Worm (Caenorhabditis elegans) whole organism, L2 larva: Measurements from ENCODE around the gene F59B1.6.

Source experiments
- F13H6.1 ChIP-seq: sonication (generic microtip); optimal IDR thresholded peaks from 2 replicates; lab custom pipeline; 2016; ENCODE audit warnings: missing genetic modification characterization, missing compliant biosample characterization
- lin-11 ChIP-seq: fragments of 150-350 bp; sonication (generic microtip); optimal IDR thresholded peaks from 2 replicates; lab custom pipeline; 2014; ENCODE audit warnings: missing biosample characterization, missing genetic modification characterization, inconsistent platforms, mixed read lengths
- mab-5 ChIP-seq: fragments of 150-350 bp; optimal IDR thresholded peaks from 2 replicates; lab custom pipeline; 2014; ENCODE audit warnings: missing biosample characterization, missing genetic modification characterization
- nhr-12 ChIP-seq: fragments of 150-350 bp; optimal IDR thresholded peaks from 2 replicates; lab custom pipeline; 2014; ENCODE audit warnings: missing biosample characterization, missing genetic modification characterization

DNA sequence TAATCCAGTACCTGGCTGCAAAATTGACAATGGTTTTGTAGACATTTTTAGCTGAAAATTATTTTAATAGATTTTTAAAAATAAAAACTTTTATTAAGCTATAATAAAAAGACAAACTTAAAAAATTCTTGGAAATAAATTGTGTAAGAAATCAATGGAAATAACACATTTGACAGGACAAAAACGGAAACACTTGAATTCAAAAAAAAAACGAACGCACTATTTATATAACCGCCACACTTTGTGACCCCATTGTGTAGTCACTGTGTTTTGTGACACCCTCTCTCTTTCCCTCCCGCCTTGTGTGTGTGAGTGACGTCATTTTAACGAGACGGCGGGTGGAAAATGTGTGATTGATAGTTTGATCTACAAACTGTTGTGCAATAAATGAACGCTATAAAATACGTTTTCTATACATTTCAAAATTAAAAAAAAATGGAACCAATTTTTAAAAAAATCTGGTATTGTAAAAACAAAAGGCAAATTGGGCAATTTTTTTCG lies 12.8 kb upstream of the F59B1.6 start, which contains the start of gene F59B1.8:
- TF ChIP-seq nhr-12 (tag; lab: Kevin White, UChicago) (no peak), mab-5 (no peak), lin-11 (no peak), F13H6.1 (tag; lab: Kevin White, UChicago) (peak; percentile 78)
